Worm (Caenorhabditis elegans) whole organism, L1 larva: ENCODE results near the gene trp-1.
A peak's percentile ranks its signal among the peaks of the same experiment; 100 is the strongest.

Experiments used
- C04F5.9 ChIP-seq: sonication (generic microtip); optimal IDR thresholded peaks from 2 replicates; lab custom pipeline; 2016; ENCODE audit warnings: missing genetic modification characterization, missing compliant biosample characterization
- F16B12.6 ChIP-seq: fragments of 150-350 bp; optimal IDR thresholded peaks from 2 replicates; lab custom pipeline; 2014; ENCODE audit warnings: missing biosample characterization, missing genetic modification characterization
- aha-1 ChIP-seq: fragments of 150-350 bp; optimal IDR thresholded peaks from 2 replicates; lab custom pipeline; 2014; ENCODE audit warnings: missing biosample characterization, missing genetic modification characterization
- alr-1 ChIP-seq: fragments of 200-800 bp; sonication (Bioruptor generic); optimal IDR thresholded peaks from 2 replicates; lab custom pipeline; 2018; ENCODE audit warnings: borderline replicate concordance, mild to moderate bottlenecking, missing genetic modification characterization, missing compliant biosample characterization
- ama-1 ChIP-seq: fragments of 150-350 bp; optimal IDR thresholded peaks from 2 replicates; lab custom pipeline; 2014
- ceh-88 ChIP-seq: fragments of 200-800 bp; sonication (Bioruptor generic); IDR thresholded peaks from 2 replicates; pipeline ENCODE4 v1.3.6; 2022; ENCODE audit warnings: missing genetic modification characterization, missing compliant biosample characterization
- ceh-90 ChIP-seq: sonication (generic microtip); optimal IDR thresholded peaks from 2 replicates; lab custom pipeline; 2016; ENCODE audit warnings: missing genetic modification characterization, missing compliant biosample characterization
- dpl-1 ChIP-seq, 3 experiments: fragments of 150-350 bp in 2 of 3; sonication (generic microtip) in 1 of 3; optimal IDR thresholded peaks; 2 replicates each; lab custom pipeline; 2014 to 2017; ENCODE audit warnings: missing biosample characterization in 3 of 3, missing genetic modification characterization in 3 of 3, missing genetic modification reagents in 3 of 3
- dsc-1 ChIP-seq: sonication (generic microtip); optimal IDR thresholded peaks from 2 replicates; lab custom pipeline; 2016; ENCODE audit warnings: mild to moderate bottlenecking, missing genetic modification characterization, missing compliant biosample characterization
- efl-3 ChIP-seq: fragments of 200-800 bp; sonication (Bioruptor generic); optimal IDR thresholded peaks from 2 replicates; lab custom pipeline; 2018; ENCODE audit warnings: mild to moderate bottlenecking, missing genetic modification characterization, missing compliant biosample characterization
- elt-2 ChIP-seq: sonication (generic microtip); optimal IDR thresholded peaks from 2 replicates; lab custom pipeline; 2016; ENCODE audit warnings: missing genetic modification characterization, mild to moderate bottlenecking, inconsistent platforms, missing compliant biosample characterization, missing genetic modification reagents
- fkh-10 ChIP-seq: sonication (generic microtip); optimal IDR thresholded peaks from 2 replicates; lab custom pipeline; 2017; ENCODE audit warnings: missing biosample characterization, missing genetic modification reagents, missing genetic modification characterization
- fkh-4 ChIP-seq: sonication (generic microtip); optimal IDR thresholded peaks from 2 replicates; lab custom pipeline; 2016; ENCODE audit warnings: missing compliant biosample characterization, missing genetic modification characterization, borderline replicate concordance
- fkh-8 ChIP-seq: sonication (generic microtip); optimal IDR thresholded peaks from 2 replicates; lab custom pipeline; 2016; ENCODE audit warnings: mild to moderate bottlenecking, missing genetic modification characterization, missing compliant biosample characterization
- hlh-4 ChIP-seq: sonication (generic microtip); optimal IDR thresholded peaks from 2 replicates; lab custom pipeline; 2016; ENCODE audit warnings: mild to moderate bottlenecking, missing genetic modification characterization, missing compliant biosample characterization
- irx-1 ChIP-seq: sonication (generic microtip); optimal IDR thresholded peaks from 2 replicates; lab custom pipeline; 2016; ENCODE audit warnings: missing genetic modification characterization, missing compliant biosample characterization
- isw-1 ChIP-seq: fragments of 200-800 bp; sonication (Bioruptor generic); IDR thresholded peaks from 2 replicates; pipeline ENCODE4 v1.3.6; 2022; ENCODE audit warnings: missing genetic modification characterization, missing compliant biosample characterization
- lin-14 ChIP-seq: fragments of 200-800 bp; sonication (Bioruptor generic); optimal IDR thresholded peaks from 2 replicates; lab custom pipeline; 2018; ENCODE audit warnings: mild to moderate bottlenecking, missing genetic modification characterization, moderate library complexity, missing compliant biosample characterization
- lin-15B ChIP-seq: fragments of 150-350 bp; sonication (generic microtip); optimal IDR thresholded peaks from 3 replicates; lab custom pipeline; 2014; ENCODE audit warnings: missing biosample characterization, missing genetic modification characterization
- lin-35 ChIP-seq, 2 experiments: fragments of 150-350 bp; optimal IDR thresholded peaks; 2 replicates each; lab custom pipeline; 2014; ENCODE audit warnings: missing biosample characterization in 2 of 2, missing genetic modification characterization in 2 of 2, missing genetic modification reagents in 2 of 2
- lin-39 ChIP-seq: fragments of 150-350 bp; optimal IDR thresholded peaks from 2 replicates; lab custom pipeline; 2014; ENCODE audit warnings: missing biosample characterization, missing genetic modification reagents, missing genetic modification characterization
- lir-3 ChIP-seq: sonication (generic microtip); optimal IDR thresholded peaks from 2 replicates; lab custom pipeline; 2016; ENCODE audit warnings: mild to moderate bottlenecking, missing genetic modification characterization, moderate library complexity, missing compliant biosample characterization; ENCODE audit not compliant: poor library complexity
- lsy-2 ChIP-seq, 2 experiments: fragments of 150-350 bp; optimal IDR thresholded peaks; 2 replicates each; lab custom pipeline; 2014; ENCODE audit warnings: missing biosample characterization in 2 of 2, missing genetic modification characterization in 2 of 2
- mef-2 ChIP-seq: fragments of 150-350 bp; optimal IDR thresholded peaks from 2 replicates; lab custom pipeline; 2014; ENCODE audit warnings: missing biosample characterization, missing genetic modification characterization
- nhr-12 ChIP-seq: sonication (generic microtip); optimal IDR thresholded peaks from 2 replicates; lab custom pipeline; 2017; ENCODE audit warnings: missing biosample characterization, missing genetic modification characterization
- nhr-237 ChIP-seq: fragments of 150-350 bp; optimal IDR thresholded peaks from 2 replicates; lab custom pipeline; 2014; ENCODE audit warnings: missing biosample characterization, missing genetic modification characterization
- nhr-47 ChIP-seq: sonication (generic microtip); optimal IDR thresholded peaks from 2 replicates; lab custom pipeline; 2016; ENCODE audit warnings: mild to moderate bottlenecking, missing genetic modification characterization, moderate library complexity, missing compliant biosample characterization
- nhr-71 ChIP-seq: sonication (generic microtip); optimal IDR thresholded peaks from 2 replicates; lab custom pipeline; 2016; ENCODE audit warnings: mild to moderate bottlenecking, missing genetic modification characterization, moderate library complexity, missing compliant biosample characterization
- pax-3 ChIP-seq: fragments of 200-800 bp; sonication (Bioruptor generic); optimal IDR thresholded peaks from 2 replicates; lab custom pipeline; 2018; ENCODE audit warnings: mild to moderate bottlenecking, missing genetic modification characterization, moderate library complexity, missing compliant biosample characterization
- snpc-4 ChIP-seq: fragments of 150-350 bp; optimal IDR thresholded peaks from 2 replicates; lab custom pipeline; 2014; ENCODE audit warnings: missing biosample characterization, missing genetic modification characterization
- sox-4 ChIP-seq: sonication (generic microtip); optimal IDR thresholded peaks from 2 replicates; lab custom pipeline; 2016; ENCODE audit warnings: missing genetic modification characterization, missing compliant biosample characterization
- sptf-1 ChIP-seq: fragments of 150-350 bp; optimal IDR thresholded peaks from 2 replicates; lab custom pipeline; 2014; ENCODE audit warnings: missing biosample characterization, missing genetic modification characterization
- swsn-7 ChIP-seq: sonication (generic microtip); optimal IDR thresholded peaks from 2 replicates; lab custom pipeline; 2016; ENCODE audit warnings: missing genetic modification characterization, missing compliant biosample characterization
- tbx-2 ChIP-seq: sonication (generic microtip); optimal IDR thresholded peaks from 2 replicates; lab custom pipeline; 2016; ENCODE audit warnings: missing genetic modification characterization, missing compliant biosample characterization
- unc-30 ChIP-seq: sonication (generic microtip); optimal IDR thresholded peaks from 2 replicates; lab custom pipeline; 2017; ENCODE audit warnings: missing biosample characterization, missing genetic modification characterization
- unc-86 ChIP-seq: sonication (generic microtip); optimal IDR thresholded peaks from 2 replicates; lab custom pipeline; 2016; ENCODE audit warnings: missing genetic modification characterization, missing compliant biosample characterization
- xbp-1 ChIP-seq: sonication (generic microtip); optimal IDR thresholded peaks from 2 replicates; lab custom pipeline; 2016; ENCODE audit warnings: missing genetic modification characterization, missing compliant biosample characterization
- zip-4 ChIP-seq: fragments of 200-800 bp; sonication (Bioruptor generic); optimal IDR thresholded peaks from 2 replicates; lab custom pipeline; 2018; ENCODE audit warnings: mild to moderate bottlenecking, missing genetic modification characterization, moderate library complexity, missing compliant biosample characterization
- ztf-11 ChIP-seq, 2 experiments: sonication (generic microtip); optimal IDR thresholded peaks; 2 replicates each; lab custom pipeline; 2016 to 2017; ENCODE audit warnings: missing genetic modification characterization in 2 of 2, missing biosample characterization in 1 of 2, missing compliant biosample characterization in 1 of 2

trp-1 gene

DNA sequence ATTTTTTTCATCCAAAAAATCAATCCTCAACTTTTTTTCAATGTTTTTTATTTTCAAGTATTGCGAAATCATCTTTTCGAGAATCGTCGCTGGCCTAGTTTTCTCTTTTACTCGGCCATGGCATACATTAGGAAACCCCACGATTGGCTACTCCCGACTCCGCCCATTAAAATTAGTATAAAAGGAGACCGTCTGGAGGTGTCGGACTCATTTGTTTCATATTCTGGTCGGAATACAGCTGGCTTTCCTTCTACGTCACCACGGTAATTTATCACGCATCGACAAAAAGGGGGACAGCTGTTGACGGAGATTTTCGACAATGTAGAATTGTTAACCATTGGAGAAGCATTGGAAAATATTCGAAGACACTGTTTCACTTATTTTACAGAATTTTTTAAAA, 5.9 kb upstream of the trp-1 start (continued):
- TF ChIP-seq tbx-2 (tag; lab: Kevin White, UChicago) (peak; percentile 81), fkh-8 (tag; lab: Kevin White, UChicago) (peak; percentile 79), C04F5.9 (tag; lab: Kevin White, UChicago) (peak; percentile 49), elt-2 (peak; percentile 12), irx-1 (peak; percentile 88), lir-3 (tag; lab: Kevin White, UChicago) (peak; percentile 88), efl-3 (GFP tag; lab: Kevin White, UChicago) (peak; percentile 19), aha-1 (tag; lab: Kevin White, UChicago) (no peak), nhr-12 (tag; lab: Kevin White, UChicago) (no peak), dpl-1 (GFP tag; optimal IDR thresholded peaks at IDR 0.05; lab: Kevin White, UChicago) (peak; percentile 28 to 71 (median 41)), snpc-4 (tag; lab: Kevin White, UChicago) (peak; percentile 39), ceh-90 (peak; percentile 89), lin-35 (GFP tag; optimal IDR thresholded peaks at IDR 0.05; lab: Kevin White, UChicago) (peak; percentile 21 to 68), hlh-4 (tag; lab: Kevin White, UChicago) (no peak), sox-4 (tag; lab: Kevin White, UChicago) (peak; percentile 17), lsy-2 (tag; optimal IDR thresholded peaks at IDR 0.05; lab: Kevin White, UChicago) (peak; percentile 87), isw-1 (GFP tag; lab: Robert Waterston, UW) (peak; percentile 83), swsn-7 (tag; lab: Kevin White, UChicago) (peak; percentile 81), unc-86 (tag; lab: Kevin White, UChicago) (peak; percentile 86), lin-15B (peak; percentile 33), sptf-1 (tag; lab: Kevin White, UChicago) (no peak), dsc-1 (peak; percentile 67), ztf-11 (tag; optimal IDR thresholded peaks at IDR 0.05; lab: Kevin White, UChicago) (peak in 1 of 2 experiments; percentile 90), nhr-47 (tag; lab: Kevin White, UChicago) (peak; percentile 85), alr-1 (tag; lab: Kevin White, UChicago) (no peak), fkh-4 (tag; lab: Kevin White, UChicago) (peak; percentile 83), pax-3 (peak; percentile 65), ama-1 (peak; percentile 64), zip-4 (GFP tag; lab: Kevin White, UChicago) (peak; percentile 100), nhr-71 (tag; lab: Kevin White, UChicago) (peak; percentile 87), nhr-237 (peak; percentile 39)
- TF ChIP-seq, all 84 proteins: peak for 47

DNA sequence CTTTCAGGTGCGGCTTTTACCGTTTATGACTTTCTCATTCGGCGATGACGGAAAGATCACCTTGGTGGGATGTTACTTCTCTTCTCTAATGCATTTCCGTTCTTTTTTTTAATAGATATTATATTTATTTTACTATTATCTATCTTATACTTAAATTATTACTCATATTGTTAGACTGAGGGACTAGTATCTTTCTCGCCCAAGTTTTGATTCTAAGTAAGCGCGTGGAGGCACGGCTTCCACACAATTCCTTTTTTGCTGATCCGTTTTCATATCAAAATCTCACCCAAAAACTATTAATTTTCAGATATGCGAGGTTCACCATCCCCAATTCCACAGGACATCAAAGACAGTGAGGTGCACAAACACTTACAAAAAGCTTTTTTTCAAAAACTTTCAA, 5.2 kb upstream of the trp-1 start, which contains the start of gene ZC21.10:
ZC21.10 (plus strand) TSS at position 301 of the 400 bp plus-strand sequence.
- no peak for TF ChIP-seq unc-30 (tag; lab: Kevin White, UChicago)
- TF ChIP-seq lin-35 (GFP tag; optimal IDR thresholded peaks at IDR 0.05; lab: Kevin White, UChicago), result no peak
- no peak for TF ChIP-seq xbp-1 (tag; lab: Kevin White, UChicago)
- TF ChIP-seq ceh-88 (GFP tag; lab: Robert Waterston, UW), result no peak
- no peak for TF ChIP-seq lin-39 (tag; lab: Kevin White, UChicago)
- no peak for TF ChIP-seq zip-4 (GFP tag; lab: Kevin White, UChicago)
- no peak for TF ChIP-seq lin-14
- no peak for TF ChIP-seq F16B12.6

ce11 chrIII:8533900-8534299, 1.0 kb upstream of the trp-1 start:
- TF ChIP-seq lin-14, result peak; percentile 50
- no peak for TF ChIP-seq mef-2 (tag; lab: Kevin White, UChicago)
- peak; percentile 60 for TF ChIP-seq fkh-10 (GFP tag; lab: Kevin White, UChicago)
